Worm (Caenorhabditis elegans) whole organism, late embryonic: Measurements from ENCODE around the gene Y116A8C.40.

Experiments used
- C08G9.2 ChIP-seq: sonication (generic microtip); optimal IDR thresholded peaks from 2 replicates; lab custom pipeline; 2016; ENCODE audit warnings: mild to moderate bottlenecking, missing genetic modification characterization, moderate library complexity, missing compliant biosample characterization
- C38D4.7 ChIP-seq: fragments of 200-800 bp; sonication (Bioruptor generic); optimal IDR thresholded peaks from 2 replicates; lab custom pipeline; 2018; ENCODE audit warnings: mild to moderate bottlenecking, missing genetic modification characterization, moderate library complexity, missing compliant biosample characterization
- K09A11.1 ChIP-seq: sonication (generic microtip); optimal IDR thresholded peaks from 2 replicates; lab custom pipeline; 2017; ENCODE audit warnings: antibody characterized with exemption, mild to moderate bottlenecking, missing genetic modification characterization, missing compliant biosample characterization; ENCODE audit not compliant: insufficient read depth
- Y22D7AL.16 ChIP-seq: sonication (generic microtip); optimal IDR thresholded peaks from 2 replicates; lab custom pipeline; 2016; ENCODE audit warnings: missing genetic modification characterization, missing compliant biosample characterization
- ahr-1 ChIP-seq: sonication (generic microtip); optimal IDR thresholded peaks from 2 replicates; lab custom pipeline; 2016; ENCODE audit warnings: missing genetic modification characterization, missing compliant biosample characterization
- ceh-14 ChIP-seq: sonication (generic microtip); optimal IDR thresholded peaks from 2 replicates; lab custom pipeline; 2016; ENCODE audit warnings: missing genotype, missing genetic modification characterization, missing compliant biosample characterization
- ceh-22 ChIP-seq: sonication (generic microtip); optimal IDR thresholded peaks from 2 replicates; lab custom pipeline; 2017; ENCODE audit warnings: missing biosample characterization, missing genetic modification characterization
- ceh-31 ChIP-seq: sonication (generic microtip); optimal IDR thresholded peaks from 2 replicates; lab custom pipeline; 2016; ENCODE audit warnings: missing genetic modification characterization, missing compliant biosample characterization
- ceh-45 ChIP-seq: fragments of 200-800 bp; sonication (Bioruptor generic); IDR thresholded peaks from 2 replicates; pipeline ENCODE4 v1.3.6; 2022; ENCODE audit warnings: missing genetic modification reagents, missing genetic modification characterization, missing compliant biosample characterization
- che-1 ChIP-seq: sonication (generic microtip); optimal IDR thresholded peaks from 2 replicates; lab custom pipeline; 2016; ENCODE audit warnings: mild to moderate bottlenecking, missing genetic modification characterization, missing compliant biosample characterization
- dve-1 ChIP-seq: sonication (generic microtip); optimal IDR thresholded peaks from 2 replicates; lab custom pipeline; 2017; ENCODE audit warnings: antibody characterized with exemption, mild to moderate bottlenecking, missing genetic modification characterization, missing compliant biosample characterization
- hlh-13 ChIP-seq: fragments of 200-800 bp; sonication (Bioruptor generic); optimal IDR thresholded peaks from 2 replicates; lab custom pipeline; 2018; ENCODE audit warnings: mild to moderate bottlenecking, missing genetic modification characterization, missing compliant biosample characterization
- hlh-15 ChIP-seq: sonication (generic microtip); optimal IDR thresholded peaks from 2 replicates; lab custom pipeline; 2016; ENCODE audit warnings: missing genetic modification characterization, missing compliant biosample characterization
- lin-11 ChIP-seq: fragments of 200-800 bp; sonication (Bioruptor generic); optimal IDR thresholded peaks from 2 replicates; lab custom pipeline; 2018; ENCODE audit warnings: mild to moderate bottlenecking, missing genetic modification characterization, missing compliant biosample characterization
- mec-3 ChIP-seq: sonication (generic microtip); optimal IDR thresholded peaks from 2 replicates; lab custom pipeline; 2016; ENCODE audit warnings: borderline replicate concordance, missing genetic modification characterization, missing compliant biosample characterization
- nhr-11 ChIP-seq: fragments of 150-350 bp; optimal IDR thresholded peaks from 2 replicates; lab custom pipeline; 2014; ENCODE audit warnings: missing biosample characterization, missing genetic modification characterization
- nhr-232 ChIP-seq: sonication (generic microtip); optimal IDR thresholded peaks from 2 replicates; lab custom pipeline; 2016; ENCODE audit warnings: missing genetic modification characterization, missing compliant biosample characterization
- pha-4 ChIP-seq: fragments of 150-350 bp; optimal IDR thresholded peaks from 2 replicates; lab custom pipeline; 2018; ENCODE audit warnings: missing biosample characterization, missing genetic modification reagents, missing genetic modification characterization
- ref-2 ChIP-seq: sonication (generic microtip); optimal IDR thresholded peaks from 2 replicates; lab custom pipeline; 2016; ENCODE audit warnings: missing genetic modification characterization, missing compliant biosample characterization
- sox-4 ChIP-seq: sonication (generic microtip); optimal IDR thresholded peaks from 2 replicates; lab custom pipeline; 2017; ENCODE audit warnings: mild to moderate bottlenecking, missing genetic modification characterization, inconsistent platforms, missing compliant biosample characterization
- ttx-3 ChIP-seq: sonication (generic microtip); optimal IDR thresholded peaks from 2 replicates; lab custom pipeline; 2016; ENCODE audit warnings: missing genetic modification reagents, missing genetic modification characterization, missing compliant biosample characterization
- unc-55 ChIP-seq: sonication (generic microtip); optimal IDR thresholded peaks from 2 replicates; lab custom pipeline; 2017; ENCODE audit warnings: missing biosample characterization, missing genetic modification reagents, missing genetic modification characterization
- unc-86 ChIP-seq: sonication (generic microtip); optimal IDR thresholded peaks from 2 replicates; lab custom pipeline; 2016; ENCODE audit warnings: missing genetic modification characterization, missing compliant biosample characterization

The Y116A8C.40 gene

DNA sequence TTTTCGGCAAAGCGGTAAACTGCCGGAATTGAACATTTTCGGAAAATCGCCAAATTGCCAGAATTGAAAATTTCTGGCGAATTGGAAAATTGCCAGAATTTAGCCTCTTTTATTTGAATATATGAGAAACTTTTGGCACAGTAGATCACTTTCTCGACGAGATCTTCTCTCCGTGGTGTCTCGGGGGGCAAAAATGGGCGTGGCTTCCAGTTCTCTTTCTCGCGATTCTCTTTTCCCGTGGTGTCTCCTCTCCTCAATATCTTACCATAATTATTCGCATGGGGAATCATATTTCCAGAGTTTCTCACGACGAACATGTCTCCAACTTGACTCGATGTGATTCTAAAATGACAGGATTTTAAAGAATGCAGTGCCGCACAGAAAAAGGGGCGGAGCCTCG is 51.7 kb downstream of the Y116A8C.40 start (continued):
- TF ChIP-seq C38D4.7 (no peak), ref-2 (tag; lab: Kevin White, UChicago) (peak; percentile 84), ceh-14 (tag; lab: Kevin White, UChicago) (peak; percentile 19), C08G9.2 (tag; lab: Kevin White, UChicago) (peak; percentile 65), dve-1 (no peak), mec-3 (tag; lab: Kevin White, UChicago) (no peak), unc-86 (tag; lab: Kevin White, UChicago) (no peak), nhr-11 (tag; lab: Kevin White, UChicago) (no peak), nhr-232 (tag; lab: Kevin White, UChicago) (no peak), lin-11 (tag; lab: Kevin White, UChicago) (no peak), ceh-22 (tag; lab: Kevin White, UChicago) (no peak), sox-4 (tag; lab: Kevin White, UChicago) (no peak), hlh-13 (GFP tag; lab: Kevin White, UChicago) (no peak), unc-55 (GFP tag; lab: Kevin White, UChicago) (no peak), pha-4 (tag; lab: Kevin White, UChicago) (no peak)

DNA sequence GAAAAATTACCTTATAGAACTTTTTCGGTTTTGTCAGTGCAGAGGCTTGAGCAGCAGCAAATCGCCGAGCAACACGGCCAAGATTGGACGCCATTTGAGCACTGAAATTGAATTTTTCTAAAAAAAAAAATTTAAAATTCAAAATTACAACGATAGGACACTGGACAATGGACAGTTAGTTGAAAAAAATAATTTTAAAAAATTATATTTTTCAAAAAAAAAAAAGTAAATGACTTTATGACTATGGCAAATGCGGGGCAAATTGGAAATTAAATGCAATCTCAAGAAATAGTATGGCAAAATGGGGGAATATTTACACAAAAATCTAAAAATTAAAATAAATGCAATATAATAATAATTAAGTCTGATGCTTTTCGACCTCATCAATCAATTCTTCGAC is 54.6 kb downstream of the Y116A8C.40 start, which contains the start of gene Y116A8C.27:
Y116A8C.27 (minus strand) TSS at position 101 of the 400 bp plus-strand sequence.
- TF ChIP-seq ahr-1 (tag; lab: Kevin White, UChicago) (no peak), Y22D7AL.16 (tag; lab: Kevin White, UChicago) (no peak), hlh-15 (tag; lab: Kevin White, UChicago) (no peak), ttx-3 (tag; lab: Kevin White, UChicago) (no peak), ceh-14 (tag; lab: Kevin White, UChicago) (no peak), K09A11.1 (tag; lab: Kevin White, UChicago) (no peak), ceh-45 (GFP tag; lab: Robert Waterston, UW) (no peak), ceh-31 (tag; lab: Kevin White, UChicago) (no peak), che-1 (no peak)
- TF ChIP-seq, all 69 proteins: peak for 0
